Worm (Caenorhabditis elegans) whole organism, midembryonic: ENCODE measurements around the gene T08G5.1.

Experiments used
- T22C8.4 ChIP-seq: fragments of 200-800 bp; sonication (Bioruptor generic); IDR thresholded peaks from 2 replicates; pipeline ENCODE4 v1.3.6; 2022; ENCODE audit warnings: missing genetic modification characterization, missing compliant biosample characterization
- cog-1 ChIP-seq: sonication (generic microtip); optimal IDR thresholded peaks from 2 replicates; lab custom pipeline; 2016; ENCODE audit warnings: missing genetic modification characterization, missing compliant biosample characterization
- flt-1 ChIP-seq: fragments of 200-800 bp; sonication (Bioruptor generic); IDR thresholded peaks from 2 replicates; pipeline ENCODE4 v1.3.6; 2022; ENCODE audit warnings: missing genetic modification characterization, missing compliant biosample characterization
- klf-2 ChIP-seq: fragments of 200-800 bp; sonication (Bioruptor generic); conservative IDR thresholded peaks from 2 replicates; pipeline ENCODE4 v1.3.6; 2022; ENCODE audit warnings: missing genetic modification reagents, missing genetic modification characterization, missing compliant biosample characterization
- med-1 ChIP-seq: sonication (generic microtip); optimal IDR thresholded peaks from 2 replicates; lab custom pipeline; 2017; ENCODE audit warnings: missing genetic modification characterization, mild to moderate bottlenecking, missing compliant biosample characterization, antibody characterized with exemption, missing genetic modification reagents; ENCODE audit not compliant: insufficient read depth
- ref-1 ChIP-seq: fragments of 200-800 bp; sonication (Bioruptor generic); conservative IDR thresholded peaks from 2 replicates; pipeline ENCODE4 v1.3.6; 2022; ENCODE audit warnings: missing genetic modification reagents, missing genetic modification characterization, missing compliant biosample characterization
- tab-1 ChIP-seq: fragments of 200-800 bp; sonication (Bioruptor generic); IDR thresholded peaks from 2 replicates; pipeline ENCODE4 v1.3.6; 2022; ENCODE audit warnings: missing genetic modification characterization, missing compliant biosample characterization
- ztf-23 ChIP-seq: fragments of 200-800 bp; sonication (Bioruptor generic); IDR thresholded peaks from 2 replicates; pipeline ENCODE4 v1.3.6; 2022; ENCODE audit warnings: missing genetic modification reagents, missing genetic modification characterization, missing compliant biosample characterization
- ztf-29 ChIP-seq: fragments of 200-800 bp; sonication (Bioruptor generic); IDR thresholded peaks from 2 replicates; pipeline ENCODE4 v1.3.6; 2022; ENCODE audit warnings: missing genetic modification reagents, missing genetic modification characterization, missing compliant biosample characterization

T08G5.1 gene

ce11 chrV:14057540-14057939, 39.0 kb downstream of the T08G5.1 start, which contains the start of gene F58D12.3:
Gene F58D12.3 (plus strand): TSS chrV:14057840.
- no peak for TF ChIP-seq T22C8.4 (GFP tag; lab: Robert Waterston, UW)
- no peak for TF ChIP-seq cog-1 (tag; lab: Kevin White, UChicago)
- no peak for TF ChIP-seq ztf-29
- TF ChIP-seq tab-1 (GFP tag; lab: Robert Waterston, UW), result no peak
- no peak for TF ChIP-seq flt-1 (GFP tag; lab: Robert Waterston, UW)
- no peak for TF ChIP-seq ref-1 (GFP tag; lab: Robert Waterston, UW)
- no peak for TF ChIP-seq ztf-23 (GFP tag; lab: Robert Waterston, UW)
- no peak for TF ChIP-seq klf-2
- no peak for TF ChIP-seq med-1 (GFP tag; lab: Kevin White, UChicago)

DNA sequence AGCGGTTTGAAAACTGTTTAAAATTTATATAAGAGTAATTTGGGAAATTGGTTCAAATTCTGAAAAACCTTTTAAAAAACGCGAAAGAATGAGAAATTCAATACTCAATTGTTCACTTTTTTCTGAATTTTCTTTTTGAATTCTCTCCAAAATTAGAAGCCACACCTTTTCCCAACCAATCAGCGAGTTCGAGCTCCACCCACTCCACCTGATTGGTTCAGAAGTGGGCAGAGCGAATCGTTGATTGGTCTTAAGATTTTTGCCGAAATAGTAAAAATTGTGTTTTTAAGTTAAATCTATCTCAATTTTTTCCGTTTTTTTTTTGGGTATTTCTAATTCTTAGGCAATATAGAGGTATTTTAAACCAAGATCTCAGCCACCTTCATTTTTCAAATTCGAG, 45.4 kb downstream of the T08G5.1 start:
- no peak for TF ChIP-seq med-1 (GFP tag; lab: Kevin White, UChicago)
- no peak for TF ChIP-seq klf-2
- no peak for TF ChIP-seq ztf-23 (GFP tag; lab: Robert Waterston, UW)
- no peak for TF ChIP-seq tab-1 (GFP tag; lab: Robert Waterston, UW)
- no peak for TF ChIP-seq cog-1 (tag; lab: Kevin White, UChicago)
- TF ChIP-seq flt-1 (GFP tag; lab: Robert Waterston, UW), result no peak
- no peak for TF ChIP-seq T22C8.4 (GFP tag; lab: Robert Waterston, UW)
- no peak for TF ChIP-seq ref-1 (GFP tag; lab: Robert Waterston, UW)
- no peak for TF ChIP-seq ztf-29

- TF ChIP-seq T22C8.4 (GFP tag; lab: Robert Waterston, UW) (no peak), ztf-29 (no peak), flt-1 (GFP tag; lab: Robert Waterston, UW) (no peak), tab-1 (GFP tag; lab: Robert Waterston, UW) (no peak), klf-2 (no peak), cog-1 (tag; lab: Kevin White, UChicago) (no peak), med-1 (GFP tag; lab: Kevin White, UChicago) (no peak), ztf-23 (GFP tag; lab: Robert Waterston, UW) (no peak), ref-1 (GFP tag; lab: Robert Waterston, UW) (no peak)
Measured at ce11 chrV:14064422-14064821, 45.9 kb downstream of the T08G5.1 start, which contains the start of gene D1086.21. Gene D1086.21 (plus strand): TSS chrV:14064722.

DNA sequence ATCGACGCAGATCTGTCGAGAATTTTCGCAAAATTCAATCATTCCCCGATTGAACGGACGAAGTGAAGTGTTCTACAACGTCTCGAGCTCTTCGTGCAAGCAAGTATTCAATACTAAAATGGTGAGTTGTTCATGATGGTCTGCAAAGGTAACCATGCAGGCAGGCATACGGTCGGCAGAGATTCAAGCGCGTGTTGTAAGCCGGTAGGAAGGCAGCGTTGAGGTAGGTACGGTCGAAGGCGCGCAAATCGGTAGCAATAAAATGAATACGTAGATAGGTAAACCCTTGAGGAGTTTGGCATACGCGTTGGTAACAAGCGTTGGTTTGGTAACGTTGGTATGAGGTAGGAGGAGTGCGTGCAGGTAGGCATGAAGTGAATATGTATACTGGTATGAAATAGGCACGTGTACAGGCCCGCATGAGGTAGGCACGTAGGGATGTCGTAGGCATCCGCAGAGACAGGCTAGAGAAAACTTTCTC, 49.3 kb downstream of the T08G5.1 start, which contains the start of gene D1086.17:
Gene D1086.17, plus strand, starts transcription at position 51 of the 481 bp plus-strand sequence.
- TF ChIP-seq klf-2, result no peak

- TF ChIP-seq flt-1 (GFP tag; lab: Robert Waterston, UW) (no peak), cog-1 (tag; lab: Kevin White, UChicago) (no peak), tab-1 (GFP tag; lab: Robert Waterston, UW) (no peak), T22C8.4 (GFP tag; lab: Robert Waterston, UW) (no peak), ref-1 (GFP tag; lab: Robert Waterston, UW) (no peak), ztf-29 (no peak), ztf-23 (GFP tag; lab: Robert Waterston, UW) (no peak), med-1 (GFP tag; lab: Kevin White, UChicago) (no peak), klf-2 (no peak)
Measured at ce11 chrV:14069899-14070298, 51.3 kb downstream of the T08G5.1 start.
